Worm (Caenorhabditis elegans) whole organism, young adult: ENCODE data around the gene F32D1.3.

Experiments used
- B0019.2 ChIP-seq: fragments of 200-800 bp; sonication (Bioruptor generic); conservative IDR thresholded peaks from 2 replicates; pipeline ENCODE4 v1.3.6; 2022; ENCODE audit warnings: missing genetic modification reagents, missing genetic modification characterization, missing compliant biosample characterization
- C17E4.6 ChIP-seq: fragments of 200-800 bp; sonication (Bioruptor generic); IDR thresholded peaks from 2 replicates; pipeline ENCODE4 v1.3.6; 2022; ENCODE audit warnings: missing genetic modification reagents, missing genetic modification characterization, missing compliant biosample characterization
- D2030.7 ChIP-seq: fragments of 200-800 bp; sonication (Bioruptor generic); IDR thresholded peaks from 2 replicates; pipeline ENCODE4 v1.3.6; 2022; ENCODE audit warnings: missing genetic modification reagents, missing genetic modification characterization, missing compliant biosample characterization
- F22D6.2 ChIP-seq: sonication (generic microtip); optimal IDR thresholded peaks from 2 replicates; lab custom pipeline; 2016; ENCODE audit warnings: mild to moderate bottlenecking, missing genetic modification characterization, missing compliant biosample characterization
- F49E8.2 ChIP-seq: sonication (generic microtip); optimal IDR thresholded peaks from 3 replicates; lab custom pipeline; 2017; ENCODE audit warnings: missing genetic modification characterization, mild to moderate bottlenecking, missing compliant biosample characterization, antibody characterized with exemption, moderate library complexity; ENCODE audit not compliant: insufficient read depth
- K12H6.12 ChIP-seq: fragments of 200-800 bp; sonication (Bioruptor generic); optimal IDR thresholded peaks from 2 replicates; lab custom pipeline; 2018; ENCODE audit warnings: mild to moderate bottlenecking, missing genetic modification characterization, missing compliant biosample characterization
- T07F8.4 ChIP-seq: sonication (generic microtip); optimal IDR thresholded peaks from 2 replicates; lab custom pipeline; 2016; ENCODE audit warnings: mild to moderate bottlenecking, missing genetic modification characterization, moderate library complexity, missing compliant biosample characterization
- T26A5.8 ChIP-seq: sonication (generic microtip); optimal IDR thresholded peaks from 2 replicates; lab custom pipeline; 2016; ENCODE audit warnings: missing genetic modification characterization, missing compliant biosample characterization
- Y53F4B.3 ChIP-seq: fragments of 200-800 bp; sonication (Bioruptor generic); IDR thresholded peaks from 2 replicates; pipeline ENCODE4 v1.3.6; 2022; ENCODE audit warnings: missing genetic modification reagents, missing genetic modification characterization, missing compliant biosample characterization
- Y56A3A.18 ChIP-seq: fragments of 200-800 bp; sonication (Bioruptor generic); IDR thresholded peaks from 2 replicates; pipeline ENCODE4 v1.3.6; 2022; ENCODE audit warnings: missing genetic modification reagents, missing genetic modification characterization, missing compliant biosample characterization
- Y67H2A.10 ChIP-seq: fragments of 200-800 bp; sonication (Bioruptor generic); conservative IDR thresholded peaks from 2 replicates; pipeline ENCODE4 v1.3.6; 2022; ENCODE audit warnings: missing genetic modification reagents, missing genetic modification characterization, missing compliant biosample characterization
- Y79H2A.3 ChIP-seq: fragments of 200-800 bp; sonication (Bioruptor generic); conservative IDR thresholded peaks from 2 replicates; pipeline ENCODE4 v1.3.6; 2022; ENCODE audit warnings: missing genetic modification reagents, missing genetic modification characterization, missing compliant biosample characterization
- ama-1 ChIP-seq, 3 experiments: fragments of 150-350 bp in 1 of 3; sonication (generic microtip) in 2 of 3; optimal IDR thresholded peaks; 2 replicates each; lab custom pipeline; 2014 to 2018; ENCODE audit warnings: missing biosample characterization in 2 of 3, missing genetic modification characterization in 2 of 3, missing genetic modification reagents in 2 of 3
- aptf-3 ChIP-seq: fragments of 200-800 bp; sonication (Bioruptor generic); IDR thresholded peaks from 2 replicates; pipeline ENCODE4 v1.3.6; 2022; ENCODE audit warnings: missing genetic modification characterization, missing compliant biosample characterization
- athp-1 ChIP-seq: sonication (generic microtip); optimal IDR thresholded peaks from 2 replicates; lab custom pipeline; 2017; ENCODE audit warnings: mild to moderate bottlenecking, missing genetic modification characterization, missing compliant biosample characterization
- cebp-1 ChIP-seq, 2 experiments: fragments of 200-800 bp in 1 of 2; sonication (Bioruptor generic) in 1 of 2; sonication (generic microtip) in 1 of 2; IDR thresholded peaks in 1 of 2; optimal IDR thresholded peaks in 1 of 2; 2 replicates each; pipeline versions ENCODE4 v1.3.6 to Lab custom; 2017 to 2022; ENCODE audit warnings: missing compliant biosample characterization in 2 of 2, missing genetic modification characterization in 2 of 2, mild to moderate bottlenecking in 1 of 2, missing genetic modification reagents in 1 of 2, moderate library complexity in 1 of 2
- cebp-2 ChIP-seq: fragments of 200-800 bp; sonication (Bioruptor generic); IDR thresholded peaks from 2 replicates; pipeline ENCODE4 v1.3.6; 2022; ENCODE audit warnings: missing genetic modification characterization, missing compliant biosample characterization
- ceh-100 ChIP-seq: fragments of 200-800 bp; sonication (Bioruptor generic); IDR thresholded peaks from 2 replicates; pipeline ENCODE4 v1.3.6; 2022; ENCODE audit warnings: missing genetic modification reagents, missing genetic modification characterization, missing compliant biosample characterization
- ceh-79 ChIP-seq: sonication (generic microtip); optimal IDR thresholded peaks from 2 replicates; lab custom pipeline; 2017; ENCODE audit warnings: mild to moderate bottlenecking, missing genetic modification characterization, missing compliant biosample characterization
- dpff-1 ChIP-seq: sonication (generic microtip); optimal IDR thresholded peaks from 2 replicates; lab custom pipeline; 2017; ENCODE audit warnings: mild to moderate bottlenecking, missing genetic modification characterization, missing compliant biosample characterization
- egl-44 ChIP-seq: fragments of 200-800 bp; sonication (Bioruptor generic); IDR thresholded peaks from 2 replicates; pipeline ENCODE4 v1.3.6; 2022; ENCODE audit warnings: missing genetic modification reagents, missing genetic modification characterization, missing compliant biosample characterization
- egrh-3 ChIP-seq: fragments of 200-800 bp; sonication (Bioruptor generic); IDR thresholded peaks from 2 replicates; pipeline ENCODE4 v1.3.6; 2022; ENCODE audit warnings: missing genetic modification reagents, missing genetic modification characterization, missing compliant biosample characterization
- ekl-4 ChIP-seq: fragments of 200-800 bp; sonication (Bioruptor generic); IDR thresholded peaks from 2 replicates; pipeline ENCODE4 v1.3.6; 2022; ENCODE audit warnings: missing genetic modification reagents, missing genetic modification characterization, missing compliant biosample characterization
- hmg-1.2 ChIP-seq: fragments of 200-800 bp; sonication (Bioruptor generic); IDR thresholded peaks from 2 replicates; pipeline ENCODE4 v1.3.6; 2022; ENCODE audit warnings: missing genetic modification reagents, missing genetic modification characterization, missing compliant biosample characterization
- hrde-1 ChIP-seq: sonication (generic microtip); optimal IDR thresholded peaks from 2 replicates; lab custom pipeline; 2016; ENCODE audit warnings: missing genetic modification characterization, mild to moderate bottlenecking, missing compliant biosample characterization, moderate library complexity, missing genotype, missing genetic modification reagents, borderline replicate concordance
- lin-54 ChIP-seq: fragments of 200-800 bp; sonication (Bioruptor generic); optimal IDR thresholded peaks from 2 replicates; lab custom pipeline; 2018; ENCODE audit warnings: mild to moderate bottlenecking, missing genetic modification characterization, missing compliant biosample characterization
- lsl-1 ChIP-seq: fragments of 200-800 bp; sonication (Bioruptor generic); optimal IDR thresholded peaks from 2 replicates; lab custom pipeline; 2018; ENCODE audit warnings: mild to moderate bottlenecking, missing genetic modification characterization, moderate library complexity, missing compliant biosample characterization
- lsy-27 ChIP-seq: sonication (generic microtip); optimal IDR thresholded peaks from 2 replicates; lab custom pipeline; 2017; ENCODE audit warnings: missing genetic modification characterization, mild to moderate bottlenecking, missing compliant biosample characterization, antibody characterized with exemption, missing genotype, borderline replicate concordance; ENCODE audit not compliant: insufficient read depth
- madf-6 ChIP-seq: fragments of 200-800 bp; sonication (Bioruptor generic); IDR thresholded peaks from 2 replicates; pipeline ENCODE4 v1.3.6; 2022; ENCODE audit warnings: missing genetic modification reagents, missing genetic modification characterization, missing compliant biosample characterization
- madf-8 ChIP-seq: fragments of 200-800 bp; sonication (Bioruptor generic); conservative IDR thresholded peaks from 2 replicates; pipeline ENCODE4 v1.3.6; 2022; ENCODE audit warnings: missing genetic modification reagents, missing genetic modification characterization, missing compliant biosample characterization
- mel-28 ChIP-seq: sonication (generic microtip); optimal IDR thresholded peaks from 2 replicates; lab custom pipeline; 2016; ENCODE audit warnings: borderline replicate concordance, mild to moderate bottlenecking, missing genetic modification characterization, missing compliant biosample characterization
- nfya-2 ChIP-seq: fragments of 200-800 bp; sonication (Bioruptor generic); IDR thresholded peaks from 2 replicates; pipeline ENCODE4 v1.3.6; 2022; ENCODE audit warnings: missing genetic modification reagents, missing genetic modification characterization, missing compliant biosample characterization
- nfyb-1 ChIP-seq: fragments of 200-800 bp; sonication (Bioruptor generic); IDR thresholded peaks from 2 replicates; pipeline ENCODE4 v1.3.6; 2022; ENCODE audit warnings: missing genetic modification reagents, missing genetic modification characterization, missing compliant biosample characterization
- nhr-120 ChIP-seq: fragments of 200-800 bp; sonication (Bioruptor generic); IDR thresholded peaks from 2 replicates; pipeline ENCODE4 v1.3.6; 2022; ENCODE audit warnings: missing genetic modification characterization, missing compliant biosample characterization
- nhr-80 ChIP-seq: sonication (generic microtip); optimal IDR thresholded peaks from 2 replicates; lab custom pipeline; 2016; ENCODE audit warnings: missing genetic modification characterization, missing compliant biosample characterization
- rec-8 ChIP-seq, 2 experiments: sonication (generic microtip); optimal IDR thresholded peaks; 2 replicates each; lab custom pipeline; 2016; ENCODE audit warnings: mild to moderate bottlenecking in 2 of 2, missing genetic modification characterization in 2 of 2, missing genetic modification reagents in 2 of 2, missing genotype in 2 of 2, missing biosample characterization in 1 of 2, missing compliant biosample characterization in 1 of 2, moderate library complexity in 1 of 2
- repo-1 ChIP-seq: sonication (generic microtip); optimal IDR thresholded peaks from 2 replicates; lab custom pipeline; 2017; ENCODE audit warnings: mild to moderate bottlenecking, missing genetic modification characterization, missing compliant biosample characterization
- snpc-1.3 ChIP-seq: sonication (generic microtip); optimal IDR thresholded peaks from 2 replicates; lab custom pipeline; 2017; ENCODE audit warnings: missing genetic modification characterization, mild to moderate bottlenecking, missing compliant biosample characterization, antibody characterized with exemption, moderate library complexity, missing genotype, missing genetic modification reagents; ENCODE audit not compliant: insufficient read depth
- snpc-3.4 ChIP-seq: sonication (generic microtip); optimal IDR thresholded peaks from 2 replicates; lab custom pipeline; 2017; ENCODE audit warnings: missing genetic modification characterization, mild to moderate bottlenecking, missing compliant biosample characterization, antibody characterized with exemption, moderate library complexity, missing genotype, missing genetic modification reagents
- snpc-4 ChIP-seq, 5 experiments: fragments of 150-350 bp in 1 of 5; sonication (generic microtip) in 4 of 5; optimal IDR thresholded peaks; 2 replicates each; lab custom pipeline; 2014 to 2018; ENCODE audit warnings: missing genetic modification characterization in 5 of 5, missing biosample characterization in 3 of 5, antibody characterized with exemption in 2 of 5, mild to moderate bottlenecking in 2 of 5, missing compliant biosample characterization in 2 of 5, missing genotype in 2 of 5, moderate library complexity in 2 of 5, missing genetic modification reagents in 1 of 5
- sptf-2 ChIP-seq: fragments of 200-800 bp; sonication (Bioruptor generic); optimal IDR thresholded peaks from 2 replicates; lab custom pipeline; 2018; ENCODE audit warnings: mild to moderate bottlenecking, missing genetic modification characterization, missing compliant biosample characterization
- tbp1 ChIP-seq: fragments of 200-800 bp; sonication (Bioruptor generic); optimal IDR thresholded peaks from 2 replicates; lab custom pipeline; 2018; ENCODE audit warnings: mild to moderate bottlenecking, missing genetic modification characterization, missing compliant biosample characterization
- ztf-25 ChIP-seq: fragments of 200-800 bp; sonication (Bioruptor generic); IDR thresholded peaks from 2 replicates; pipeline ENCODE4 v1.3.6; 2022; ENCODE audit warnings: missing genetic modification reagents, missing genetic modification characterization, missing compliant biosample characterization

F32D1.3 gene

DNA sequence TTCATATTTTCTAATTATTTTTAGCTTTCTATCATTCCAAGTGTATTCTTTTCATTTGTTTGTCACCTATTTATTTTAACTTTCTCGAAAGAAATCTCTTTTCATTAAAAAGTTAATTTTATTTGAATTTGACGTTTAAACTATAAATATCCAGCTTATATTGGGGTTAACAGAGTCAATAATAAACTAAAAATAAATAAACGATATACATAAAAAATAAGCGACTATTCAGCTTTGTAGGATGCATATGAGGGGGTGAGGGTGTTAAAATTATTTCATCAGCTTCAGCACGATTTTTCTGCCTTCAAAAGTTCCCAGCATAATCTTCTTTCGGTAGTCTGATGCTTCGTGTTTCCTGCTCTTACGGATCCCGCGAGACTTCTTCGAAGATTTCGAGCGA lies 12.3 kb upstream of the F32D1.3 start:
- 0 out of 2 replicates have a peak, but pooled peaks have one; percentile 44 for TF ChIP-seq ekl-4 (GFP tag; lab: Robert Waterston, UW)
- peak; percentile 14 for TF ChIP-seq lsl-1
- TF ChIP-seq F22D6.2 (tag; lab: Kevin White, UChicago): no peak
- TF ChIP-seq snpc-3.4 (tag; lab: Kevin White, UChicago): peak; percentile 44
- TF ChIP-seq lsy-27 (tag; lab: Kevin White, UChicago): no peak
- TF ChIP-seq cebp-2 (GFP tag; lab: Robert Waterston, UW): no peak
- no peak for TF ChIP-seq egrh-3 (GFP tag; lab: Robert Waterston, UW)
- TF ChIP-seq madf-6: peak; percentile 59
- TF ChIP-seq T26A5.8 (tag; lab: Kevin White, UChicago): no peak
- no peak for TF ChIP-seq sptf-2 (GFP tag; lab: Kevin White, UChicago)
- no peak for TF ChIP-seq repo-1 (tag; lab: Kevin White, UChicago)
- no peak for TF ChIP-seq B0019.2 (GFP tag; lab: Robert Waterston, UW)
- peak; percentile 76; the same call in 1 of the 2 replicates for TF ChIP-seq Y79H2A.3 (GFP tag; lab: Robert Waterston, UW)
- no peak for TF ChIP-seq K12H6.12 (tag; lab: Kevin White, UChicago)
- no peak for TF ChIP-seq Y67H2A.10
- TF ChIP-seq snpc-1.3: peak; percentile 51
- no peak for TF ChIP-seq aptf-3 (GFP tag; lab: Robert Waterston, UW)
- TF ChIP-seq hrde-1 (tag; lab: Kevin White, UChicago): peak; percentile 15
- no peak for TF ChIP-seq dpff-1 (tag; lab: Kevin White, UChicago)
- no peak for TF ChIP-seq tbp1 (GFP tag; lab: Kevin White, UChicago)
- TF ChIP-seq nhr-80: no peak
- TF ChIP-seq D2030.7 (GFP tag; lab: Robert Waterston, UW): 0 out of 2 replicates have a peak, but pooled peaks have one; percentile 28
- TF ChIP-seq ama-1 (optimal IDR thresholded peaks at IDR 0.05; lab: Kevin White, UChicago): no peak
- peak; percentile 15 to 52 for TF ChIP-seq ama-1 (GFP tag; optimal IDR thresholded peaks at IDR 0.05; lab: Kevin White, UChicago)
- no peak for TF ChIP-seq ztf-25 (GFP tag; lab: Robert Waterston, UW)
- TF ChIP-seq T07F8.4: no peak
- TF ChIP-seq F49E8.2 (tag; lab: Kevin White, UChicago): peak; percentile 23
- TF ChIP-seq lin-54 (GFP tag; lab: Kevin White, UChicago): no peak
- no peak for TF ChIP-seq mel-28 (tag; lab: Kevin White, UChicago)
- TF ChIP-seq ceh-79 (tag; lab: Kevin White, UChicago): no peak
- no peak for TF ChIP-seq ceh-100
- no peak for TF ChIP-seq nfya-2
- TF ChIP-seq cebp-1 (GFP tag; IDR thresholded peaks at IDR 0.05; lab: Robert Waterston, UW): no peak
- peak; percentile 14 for TF ChIP-seq cebp-1 (tag; optimal IDR thresholded peaks at IDR 0.05; lab: Kevin White, UChicago)
- TF ChIP-seq Y53F4B.3: no peak
- TF ChIP-seq rec-8 (tag; optimal IDR thresholded peaks at IDR 0.05; lab: Kevin White, UChicago): peak in 1 of 2 experiments; percentile 24
- no peak for TF ChIP-seq Y56A3A.18 (GFP tag; lab: Robert Waterston, UW)
- TF ChIP-seq madf-8 (GFP tag; lab: Robert Waterston, UW): 0 out of 2 replicates have a peak, but pooled peaks have one; percentile 14
- no peak for TF ChIP-seq snpc-4 (GFP tag; optimal IDR thresholded peaks at IDR 0.05; lab: Kevin White, UChicago)
- TF ChIP-seq snpc-4 (tag; optimal IDR thresholded peaks at IDR 0.05; lab: Kevin White, UChicago): peak in 1 of 4 experiments; percentile 0
- no peak for TF ChIP-seq hmg-1.2 (GFP tag; lab: Robert Waterston, UW)
- peak; percentile 35 for TF ChIP-seq athp-1 (tag; lab: Kevin White, UChicago)
- TF ChIP-seq nfyb-1 (GFP tag; lab: Robert Waterston, UW): 0 out of 2 replicates have a peak, but pooled peaks have one; percentile 34
- TF ChIP-seq egl-44 (GFP tag; lab: Robert Waterston, UW): no peak
- TF ChIP-seq C17E4.6 (GFP tag; lab: Robert Waterston, UW): no peak
- TF ChIP-seq nhr-120 (GFP tag; lab: Robert Waterston, UW): no peak
- TF ChIP-seq, all 124 proteins: peak for 16
